Fruit fly (Drosophila melanogaster) whole organism, adult: ENCODE results near the gene Cyp28c1.

ENCODE experiments used
- CG11617 ChIP-seq: fragments of 200-800 bp; sonication (Bioruptor generic); optimal IDR thresholded peaks from 2 replicates; lab custom pipeline; 2017; ENCODE audit warnings: mild to moderate bottlenecking, missing biosample characterization, missing genetic modification reagents, missing genetic modification characterization
- CG12768 ChIP-seq: fragments of 200-800 bp; sonication (Bioruptor generic); optimal IDR thresholded peaks from 2 replicates; lab custom pipeline; 2017; ENCODE audit warnings: missing biosample characterization, missing genetic modification characterization, mild to moderate bottlenecking, moderate library complexity, missing genetic modification reagents
- CG14711 ChIP-seq: fragments of 200-800 bp; sonication (Bioruptor generic); optimal IDR thresholded peaks from 2 replicates; lab custom pipeline; 2018; ENCODE audit warnings: missing biosample characterization, mild to moderate bottlenecking, missing genetic modification characterization, moderate library complexity
- CG33017 ChIP-seq: fragments of 200-800 bp; sonication (Bioruptor generic); optimal IDR thresholded peaks from 2 replicates; lab custom pipeline; 2018; ENCODE audit warnings: missing biosample characterization, mild to moderate bottlenecking, missing genetic modification characterization, moderate library complexity
- CG5204 ChIP-seq: fragments of 200-800 bp; sonication (Bioruptor generic); optimal IDR thresholded peaks from 2 replicates; lab custom pipeline; 2016; ENCODE audit warnings: missing biosample characterization, missing genetic modification characterization
- CG7101 ChIP-seq: fragments of 200-800 bp; sonication (Bioruptor generic); optimal IDR thresholded peaks from 2 replicates; lab custom pipeline; 2018; ENCODE audit warnings: missing biosample characterization, mild to moderate bottlenecking, missing genetic modification characterization, moderate library complexity
- Clk ChIP-seq: fragments of 200-800 bp; sonication (Bioruptor generic); optimal IDR thresholded peaks from 2 replicates; lab custom pipeline; 2017; ENCODE audit warnings: missing biosample characterization, missing genetic modification characterization
- Crg-1 ChIP-seq: fragments of 200-800 bp; sonication (Bioruptor generic); optimal IDR thresholded peaks from 2 replicates; lab custom pipeline; 2016; ENCODE audit warnings: missing biosample characterization, missing genetic modification characterization
- Mnt ChIP-seq: fragments of 200-800 bp; sonication (Bioruptor generic); optimal IDR thresholded peaks from 2 replicates; lab custom pipeline; 2016; ENCODE audit warnings: missing biosample characterization, mild to moderate bottlenecking, missing genetic modification characterization
- bab1 ChIP-seq: fragments of 200-800 bp; sonication (Bioruptor generic); optimal IDR thresholded peaks from 3 replicates; lab custom pipeline; 2019; ENCODE audit warnings: missing biosample characterization, mild to moderate bottlenecking, missing genetic modification characterization, moderate library complexity
- cnc ChIP-seq, 2 experiments: fragments of >200 bp; optimal IDR thresholded peaks; 2 replicates each; lab custom pipeline; 2017
- ovo ChIP-seq: fragments of 200-800 bp; sonication (Bioruptor generic); optimal IDR thresholded peaks from 2 replicates; lab custom pipeline; 2016; ENCODE audit warnings: missing biosample characterization, missing genetic modification characterization
- tj ChIP-seq: fragments of 200-800 bp; sonication (Bioruptor generic); optimal IDR thresholded peaks from 3 replicates; lab custom pipeline; 2017; ENCODE audit warnings: missing biosample characterization, mild to moderate bottlenecking, missing genetic modification characterization, moderate library complexity

dm6 chrX:11849267-11849666 lies 9.9 kb downstream of the Cyp28c1 start:
- TF ChIP-seq CG14711 (tag; lab: Kevin White, UChicago) (no peak), bab1 (GFP tag; lab: Kevin White, UChicago) (no peak), CG33017 (no peak), CG7101 (tag; lab: Kevin White, UChicago) (no peak), CG11617 (GFP tag; lab: Kevin White, UChicago) (no peak), Crg-1 (GFP tag; lab: Kevin White, UChicago) (no peak), ovo (GFP tag; lab: Kevin White, UChicago) (no peak), CG5204 (GFP tag; lab: Kevin White, UChicago) (no peak), tj (GFP tag; lab: Kevin White, UChicago) (no peak), Clk (GFP tag; lab: Kevin White, UChicago) (no peak), cnc (optimal IDR thresholded peaks at IDR 0.05; lab: Kevin White, UChicago) (no peak), Mnt (no peak), CG12768 (no peak)
